Worm (Caenorhabditis elegans): ENCODE data around the gene K08D8.7.
A peak's percentile ranks its signal among the peaks of the same experiment; 100 is the strongest.

Gene K08D8.7

DNA sequence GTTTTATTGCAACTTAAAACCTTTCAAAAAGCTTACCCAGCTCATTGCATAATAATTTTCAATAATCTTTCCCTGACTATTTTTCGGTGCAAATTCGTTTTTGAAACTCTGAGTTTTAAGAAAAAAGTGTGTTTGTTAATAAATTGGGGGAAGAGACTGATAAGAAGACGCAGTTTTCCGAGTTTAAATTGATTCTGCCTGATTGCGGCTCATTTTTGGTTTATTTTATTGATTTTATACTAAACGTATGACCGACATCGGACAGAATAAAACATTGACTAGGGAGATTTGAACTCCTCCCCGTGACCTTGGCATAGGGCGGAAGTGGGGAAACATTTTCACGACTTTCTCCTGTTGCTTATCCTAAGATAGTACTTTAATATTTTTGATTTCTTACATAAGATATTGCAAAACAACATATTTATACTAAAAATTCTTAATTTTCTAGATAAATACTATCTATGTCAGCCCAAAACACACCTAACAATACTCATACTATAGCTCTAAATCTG lies at the start of gene K08D8.7:
Gene K08D8.7, plus strand, starts transcription at position 462 of the 512 bp plus-strand sequence.
- TF ChIP-seq lin-13 (GFP tag; optimal IDR thresholded peaks at IDR 0.05) (no peak), fos-1 (tag; optimal IDR thresholded peaks at IDR 0.05) (peak; percentile 70), nhr-10 (tag; optimal IDR thresholded peaks at IDR 0.05) (no peak)

DNA sequence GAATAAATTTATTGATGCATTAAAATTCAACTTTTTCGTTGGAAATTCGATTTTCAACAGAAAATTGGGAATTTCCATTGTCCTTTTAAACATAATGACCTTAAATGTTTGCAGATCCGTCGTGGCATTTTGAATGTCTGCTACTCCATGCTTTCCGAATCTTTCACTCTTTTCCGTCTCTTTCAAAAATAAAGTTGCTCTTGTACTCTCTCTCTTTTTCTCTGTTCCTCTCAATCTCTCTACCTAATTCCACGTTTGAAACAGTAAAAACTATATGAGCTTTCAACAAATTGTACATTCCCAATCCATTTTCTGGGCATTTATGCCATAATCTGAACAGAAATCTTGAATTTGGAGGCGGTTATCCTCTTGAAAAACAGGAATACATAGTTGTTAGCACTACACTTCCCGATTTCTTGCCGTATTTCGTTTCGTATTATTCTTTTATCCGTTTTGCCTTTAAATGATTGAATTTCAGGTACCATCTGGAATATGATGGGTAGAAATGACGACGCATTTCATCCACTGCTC lies 47.5 kb upstream of the K08D8.7 start, which contains the start of gene srf-3:
Gene srf-3, plus strand, starts transcription at position 481 of the 531 bp plus-strand sequence.
- TF ChIP-seq nhr-21 (tag; optimal IDR thresholded peaks at IDR 0.05) = no peak
- TF ChIP-seq nhr-77 (tag; optimal IDR thresholded peaks at IDR 0.05) = no peak
- no peak for TF ChIP-seq aly-2 (tag; optimal IDR thresholded peaks at IDR 0.05)
- TF ChIP-seq nhr-237 (tag; optimal IDR thresholded peaks at IDR 0.05) = no peak
- no peak for TF ChIP-seq nhr-23 (tag; optimal IDR thresholded peaks at IDR 0.05)
- TF ChIP-seq nhr-12 (tag; optimal IDR thresholded peaks at IDR 0.05) = no peak
- TF ChIP-seq crh-2 (tag; optimal IDR thresholded peaks at IDR 0.05) = peak; percentile 63
- TF ChIP-seq ceh-82 (tag; optimal IDR thresholded peaks at IDR 0.05) = no peak
- TF ChIP-seq lin-39 (tag; optimal IDR thresholded peaks at IDR 0.05) = no peak
- no peak for TF ChIP-seq nhr-10 (tag; optimal IDR thresholded peaks at IDR 0.05)
- peak; percentile 34 for TF ChIP-seq C34F6.9 (tag; optimal IDR thresholded peaks at IDR 0.05)
- TF ChIP-seq mab-5 (tag; optimal IDR thresholded peaks at IDR 0.05) = no peak
- no peak for TF ChIP-seq elt-1 (tag; optimal IDR thresholded peaks at IDR 0.05)
- no peak for TF ChIP-seq ama-1 (optimal IDR thresholded peaks at IDR 0.05)
- no peak for TF ChIP-seq gmeb-1 (tag; optimal IDR thresholded peaks at IDR 0.05)
- TF ChIP-seq lin-11 (tag; optimal IDR thresholded peaks at IDR 0.05) = no peak
- TF ChIP-seq peb-1 (tag; optimal IDR thresholded peaks at IDR 0.05) = no peak
- no peak for TF ChIP-seq zag-1 (tag; optimal IDR thresholded peaks at IDR 0.05)
- TF ChIP-seq sma-3 (GFP tag; optimal IDR thresholded peaks at IDR 0.05) = no peak
- no peak for TF ChIP-seq nhr-11 (tag; optimal IDR thresholded peaks at IDR 0.05)
- TF ChIP-seq F13H6.1 (tag; optimal IDR thresholded peaks at IDR 0.05) = no peak
- TF ChIP-seq alr-1 (tag; optimal IDR thresholded peaks at IDR 0.05) = no peak
- TF ChIP-seq lin-13 (GFP tag; optimal IDR thresholded peaks at IDR 0.05) = no peak
- peak in 1 of 2 experiments; percentile 2 for TF ChIP-seq lsy-2 (tag; optimal IDR thresholded peaks at IDR 0.05)
- TF ChIP-seq nhr-6 (tag; optimal IDR thresholded peaks at IDR 0.05) = no peak
- TF ChIP-seq ztf-1 (GFP tag; conservative IDR thresholded peaks at IDR 0.05) = no peak
- no peak for TF ChIP-seq mdl-1 (tag; optimal IDR thresholded peaks at IDR 0.05)
- no peak for TF ChIP-seq elt-3 (tag; optimal IDR thresholded peaks at IDR 0.05)
- TF ChIP-seq nhr-25 (tag; optimal IDR thresholded peaks at IDR 0.05) = peak; percentile 20
- TF ChIP-seq skn-1 (tag; optimal IDR thresholded peaks at IDR 0.05) = no peak
- TF ChIP-seq snpc-4 (tag; optimal IDR thresholded peaks at IDR 0.05) = no peak
- TF ChIP-seq sem-4 (tag; optimal IDR thresholded peaks at IDR 0.05) = no peak
- no peak for TF ChIP-seq sma-9 (GFP tag; optimal IDR thresholded peaks at IDR 0.05)
- no peak for TF ChIP-seq sma-9 (tag; optimal IDR thresholded peaks at IDR 0.05)
- no peak for TF ChIP-seq ceh-16 (tag; optimal IDR thresholded peaks at IDR 0.05)
- TF ChIP-seq unc-55 (GFP tag; optimal IDR thresholded peaks at IDR 0.05) = peak; percentile 24
- TF ChIP-seq dmd-4 (tag; optimal IDR thresholded peaks at IDR 0.05) = no peak
- no peak for TF ChIP-seq Y55F3AM.14 (GFP tag; optimal IDR thresholded peaks at IDR 0.05)
- TF ChIP-seq unc-39 (tag; optimal IDR thresholded peaks at IDR 0.05) = no peak

DNA sequence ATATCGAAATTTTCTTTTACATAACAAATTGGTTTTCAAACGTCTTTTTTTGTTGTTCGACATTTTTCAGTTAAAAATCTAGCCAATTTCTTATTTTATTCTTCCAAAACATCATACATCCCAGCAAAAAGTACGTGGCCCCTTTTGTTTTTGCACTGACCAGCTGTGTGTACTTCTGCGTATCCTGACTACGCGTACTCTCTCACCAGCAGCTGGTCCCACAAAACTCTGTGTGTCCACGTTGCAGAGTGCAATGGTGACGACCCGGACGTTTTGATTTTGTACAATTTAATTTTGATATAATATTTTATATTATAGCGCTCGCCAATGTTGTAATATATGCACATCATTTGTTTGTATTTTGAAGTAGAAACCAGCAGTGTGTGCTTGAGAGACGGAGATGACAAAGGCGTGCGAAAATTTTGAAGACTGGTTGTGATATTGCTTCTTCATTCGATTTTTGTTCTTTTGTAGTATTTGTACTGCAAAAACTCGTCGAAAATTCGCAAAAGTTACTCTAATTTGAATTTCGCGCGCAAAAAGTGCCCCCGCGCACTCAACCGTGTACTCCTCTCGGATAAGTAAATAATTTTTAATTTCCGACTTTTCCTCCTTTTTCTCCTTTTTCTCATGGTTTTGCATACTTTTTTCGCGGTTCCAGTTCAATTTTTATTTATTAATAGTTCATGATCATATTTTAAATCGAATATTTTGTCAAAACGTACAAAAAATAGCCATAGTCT lies 42.1 kb upstream of the K08D8.7 start:
- TF ChIP-seq ztf-4 (tag; optimal IDR thresholded peaks at IDR 0.05) = no peak
- peak; percentile 5 for TF ChIP-seq C34F6.9 (tag; optimal IDR thresholded peaks at IDR 0.05)
- TF ChIP-seq alr-1 (tag; optimal IDR thresholded peaks at IDR 0.05) = no peak
- no peak for TF ChIP-seq ztf-1 (GFP tag; conservative IDR thresholded peaks at IDR 0.05)
- TF ChIP-seq dmd-4 (tag; optimal IDR thresholded peaks at IDR 0.05) = no peak
- TF ChIP-seq nhr-21 (tag; optimal IDR thresholded peaks at IDR 0.05) = no peak
- TF ChIP-seq ama-1 (optimal IDR thresholded peaks at IDR 0.05) = no peak
- TF ChIP-seq gmeb-1 (tag; optimal IDR thresholded peaks at IDR 0.05) = peak; percentile 5
- TF ChIP-seq nhr-237 (tag; optimal IDR thresholded peaks at IDR 0.05) = no peak

All from whole organism, L2 larva.